Fruit fly (Drosophila melanogaster) whole organism, prepupa: ENCODE data around the gene CG7362.

Experiments
- CG11294 ChIP-seq: fragments of 200-800 bp; sonication (Bioruptor generic); IDR thresholded peaks from 2 replicates; pipeline ENCODE4 v1.3.6; 2022; ENCODE audit warnings: missing biosample characterization, missing genetic modification characterization
- CG11762 ChIP-seq: fragments of 200-800 bp; sonication (Bioruptor generic); optimal IDR thresholded peaks from 3 replicates; lab custom pipeline; 2016; ENCODE audit warnings: missing biosample characterization, missing genetic modification characterization; ENCODE audit not compliant: insufficient read depth
- CG11902 ChIP-seq: fragments of 200-800 bp; sonication (Bioruptor generic); optimal IDR thresholded peaks from 3 replicates; lab custom pipeline; 2016; ENCODE audit warnings: missing biosample characterization, missing genetic modification characterization
- CG15336 ChIP-seq: fragments of 200-800 bp; sonication (Bioruptor generic); IDR thresholded peaks from 2 replicates; pipeline ENCODE4 v1.3.6; 2022; ENCODE audit warnings: missing biosample characterization, missing genetic modification characterization
- CG1621 ChIP-seq: fragments of 200-800 bp; sonication (Bioruptor generic); optimal IDR thresholded peaks from 3 replicates; lab custom pipeline; 2018; ENCODE audit warnings: missing biosample characterization, mild to moderate bottlenecking, missing genetic modification characterization
- CG3032 ChIP-seq: fragments of 200-800 bp; optimal IDR thresholded peaks from 2 replicates; lab custom pipeline; 2019; ENCODE audit warnings: missing biosample characterization, mild to moderate bottlenecking, missing genetic modification characterization, moderate library complexity
- CG31627 ChIP-seq: fragments of 200-800 bp; sonication (Bioruptor generic); optimal IDR thresholded peaks from 3 replicates; lab custom pipeline; 2016; ENCODE audit warnings: missing biosample characterization, missing genetic modification characterization
- CG34406 ChIP-seq: fragments of 200-800 bp; sonication (Bioruptor generic); optimal IDR thresholded peaks from 3 replicates; lab custom pipeline; 2016; ENCODE audit warnings: missing biosample characterization, missing genetic modification characterization
- CG3919 ChIP-seq: fragments of 200-800 bp; sonication (Bioruptor generic); optimal IDR thresholded peaks from 3 replicates; lab custom pipeline; 2016; ENCODE audit warnings: missing biosample characterization, missing genetic modification characterization
- CG4318 ChIP-seq: fragments of 200-800 bp; sonication (Bioruptor generic); optimal IDR thresholded peaks from 3 replicates; lab custom pipeline; 2017; ENCODE audit warnings: missing biosample characterization, mild to moderate bottlenecking, missing genetic modification characterization
- CG6163 ChIP-seq: fragments of 200-800 bp; sonication (Bioruptor generic); IDR thresholded peaks from 3 replicates; pipeline ENCODE4 v1.3.6; 2022; ENCODE audit warnings: missing biosample characterization, missing genetic modification characterization
- CG6792 ChIP-seq: fragments of 200-800 bp; sonication (Bioruptor generic); optimal IDR thresholded peaks from 3 replicates; lab custom pipeline; 2016; ENCODE audit warnings: missing biosample characterization, missing genetic modification characterization
- CG6808 ChIP-seq: fragments of 200-800 bp; sonication (Bioruptor generic); optimal IDR thresholded peaks from 3 replicates; lab custom pipeline; 2017; ENCODE audit warnings: missing biosample characterization, missing genetic modification characterization, mild to moderate bottlenecking, moderate library complexity, missing genetic modification reagents
- CG6854 ChIP-seq: fragments of 200-800 bp; sonication (Bioruptor generic); optimal IDR thresholded peaks from 2 replicates; lab custom pipeline; 2017; ENCODE audit warnings: missing biosample characterization, mild to moderate bottlenecking, missing genetic modification characterization
- CG7368 ChIP-seq: fragments of 200-800 bp; sonication (Bioruptor generic); optimal IDR thresholded peaks from 3 replicates; lab custom pipeline; 2016; ENCODE audit warnings: missing biosample characterization, missing genetic modification characterization
- CG8319 ChIP-seq: fragments of 200-800 bp; sonication (Bioruptor generic); optimal IDR thresholded peaks from 3 replicates; lab custom pipeline; 2016; ENCODE audit warnings: missing biosample characterization, missing genetic modification characterization
- CG8632 ChIP-seq: fragments of 200-800 bp; sonication (Bioruptor generic); optimal IDR thresholded peaks from 3 replicates; lab custom pipeline; 2016; ENCODE audit warnings: missing biosample characterization, missing genetic modification characterization
- Eip75B ChIP-seq: fragments of 200-800 bp; sonication (Bioruptor generic); optimal IDR thresholded peaks from 3 replicates; lab custom pipeline; 2016; ENCODE audit warnings: missing biosample characterization, missing genetic modification characterization
- Eip93F ChIP-seq: fragments of 200-800 bp; sonication (Bioruptor generic); optimal IDR thresholded peaks from 2 replicates; lab custom pipeline; 2016; ENCODE audit warnings: missing biosample characterization, mild to moderate bottlenecking, missing genetic modification characterization
- Ets21C ChIP-seq: fragments of 200-800 bp; sonication (Bioruptor generic); optimal IDR thresholded peaks from 3 replicates; lab custom pipeline; 2016; ENCODE audit warnings: missing biosample characterization, missing genetic modification characterization
- Ets96B ChIP-seq: fragments of 200-800 bp; optimal IDR thresholded peaks from 2 replicates; lab custom pipeline; 2019; ENCODE audit warnings: missing biosample characterization, mild to moderate bottlenecking, missing genetic modification characterization, moderate library complexity
- Gug ChIP-seq: fragments of 200-800 bp; sonication (Bioruptor generic); IDR thresholded peaks from 2 replicates; pipeline ENCODE4 v1.3.6; 2022; ENCODE audit warnings: missing biosample characterization, missing genetic modification characterization
- Hr38 ChIP-seq: sonication (Bioruptor generic); optimal IDR thresholded peaks from 2 replicates; lab custom pipeline; 2016; ENCODE audit warnings: missing biosample characterization, missing genetic modification characterization
- Hr39 ChIP-seq: fragments of 200-800 bp; sonication (Bioruptor generic); optimal IDR thresholded peaks from 2 replicates; lab custom pipeline; 2016; ENCODE audit warnings: missing biosample characterization, missing genetic modification characterization
- Hr4 ChIP-seq: fragments of 200-800 bp; sonication (Bioruptor generic); optimal IDR thresholded peaks from 3 replicates; lab custom pipeline; 2016; ENCODE audit warnings: missing biosample characterization, missing genetic modification characterization
- Lpt ChIP-seq: fragments of 200-800 bp; sonication (Bioruptor generic); optimal IDR thresholded peaks from 3 replicates; lab custom pipeline; 2016; ENCODE audit warnings: missing biosample characterization, missing genetic modification characterization
- OdsH ChIP-seq: fragments of 200-800 bp; sonication (Bioruptor generic); optimal IDR thresholded peaks from 3 replicates; lab custom pipeline; 2016; ENCODE audit warnings: missing biosample characterization, missing genetic modification characterization
- Smox ChIP-seq: fragments of 200-800 bp; sonication (Bioruptor generic); optimal IDR thresholded peaks from 3 replicates; lab custom pipeline; 2016; ENCODE audit warnings: missing biosample characterization, missing genetic modification characterization
- Sox102F ChIP-seq: fragments of 200-800 bp; sonication (Bioruptor generic); optimal IDR thresholded peaks from 2 replicates; lab custom pipeline; 2016; ENCODE audit warnings: missing biosample characterization, mild to moderate bottlenecking, missing genetic modification characterization
- Sox15 ChIP-seq: fragments of 200-800 bp; sonication (Bioruptor generic); optimal IDR thresholded peaks from 3 replicates; lab custom pipeline; 2016; ENCODE audit warnings: missing biosample characterization, missing genetic modification characterization
- cyc ChIP-seq: fragments of 200-800 bp; sonication (Bioruptor generic); optimal IDR thresholded peaks from 3 replicates; lab custom pipeline; 2016; ENCODE audit warnings: missing biosample characterization, missing genetic modification characterization
- dsx ChIP-seq: fragments of 200-800 bp; optimal IDR thresholded peaks from 3 replicates; lab custom pipeline; 2019; ENCODE audit warnings: missing biosample characterization, mild to moderate bottlenecking, missing genetic modification characterization, moderate library complexity; ENCODE audit not compliant: poor library complexity, severe bottlenecking
- eg ChIP-seq: fragments of 200-800 bp; sonication (Bioruptor generic); IDR thresholded peaks from 3 replicates; pipeline ENCODE4 v1.3.6; 2022; ENCODE audit warnings: missing biosample characterization, missing genetic modification characterization
- lz ChIP-seq: fragments of 200-800 bp; sonication (Bioruptor generic); optimal IDR thresholded peaks from 3 replicates; lab custom pipeline; 2016; ENCODE audit warnings: missing biosample characterization, missing genetic modification characterization
- pdm3 ChIP-seq: fragments of 200-800 bp; sonication (Bioruptor generic); optimal IDR thresholded peaks from 3 replicates; lab custom pipeline; 2016; ENCODE audit warnings: missing biosample characterization, missing genetic modification characterization
- salr ChIP-seq, 2 experiments: fragments of 200-800 bp; sonication (Bioruptor generic); optimal IDR thresholded peaks; 3 replicates each; lab custom pipeline; 2016 to 2018; ENCODE audit warnings: missing biosample characterization in 2 of 2, missing genetic modification characterization in 2 of 2, mild to moderate bottlenecking in 1 of 2
- svp ChIP-seq: fragments of 200-800 bp; sonication (Bioruptor generic); peaks from one replicate; lab custom pipeline; 2016; ENCODE audit warnings: missing biosample characterization, missing genetic modification characterization

CG7362 gene

dm6 chr3R:14740658-14741191 lies 13.5 kb downstream of the CG7362 start (continued):
- TF ChIP-seq cyc (peak; percentile 63), CG11762 (GFP tag; lab: Kevin White, UChicago) (no peak), CG8319 (GFP tag; lab: Kevin White, UChicago) (peak; percentile 17), Gug (GFP tag; lab: Robert Waterston, UW) (no peak), Eip75B (GFP tag; lab: Kevin White, UChicago) (peak; percentile 57), Ets21C (no peak), lz (GFP tag; lab: Kevin White, UChicago) (peak; percentile 62), Eip93F (GFP tag; lab: Kevin White, UChicago) (peak; percentile 12), eg (GFP tag; lab: Robert Waterston, UW) (peak; percentile 62), Ets96B (peak; percentile 7), CG4318 (GFP tag; lab: Kevin White, UChicago) (no peak), CG3032 (tag; lab: Kevin White, UChicago) (peak; percentile 34), CG6854 (GFP tag; lab: Kevin White, UChicago) (peak; percentile 66), CG6792 (peak; percentile 18), CG7368 (GFP tag; lab: Kevin White, UChicago) (peak; percentile 51), Hr4 (GFP tag; lab: Kevin White, UChicago) (peak; percentile 45)

dm6 chr3R:14740253-14740522 lies 14.1 kb downstream of the CG7362 start:
- no peak for TF ChIP-seq Hr38 (GFP tag; lab: Kevin White, UChicago)
- no peak for TF ChIP-seq svp (GFP tag; lab: Kevin White, UChicago)
- TF ChIP-seq CG8632 (GFP tag; lab: Kevin White, UChicago) = no peak
- TF ChIP-seq OdsH (GFP tag; lab: Kevin White, UChicago) = no peak
- TF ChIP-seq CG11294 = no peak
- no peak for TF ChIP-seq Hr39 (GFP tag; lab: Kevin White, UChicago)
- TF ChIP-seq pdm3 = no peak
- TF ChIP-seq Sox15 (GFP tag; lab: Kevin White, UChicago) = no peak
- TF ChIP-seq CG34406 (GFP tag; lab: Kevin White, UChicago) = no peak
- TF ChIP-seq salr (GFP tag; optimal IDR thresholded peaks at IDR 0.05; lab: Kevin White, UChicago) = no peak
- TF ChIP-seq CG6808 (GFP tag; lab: Kevin White, UChicago) = no peak
- no peak for TF ChIP-seq CG31627 (GFP tag; lab: Kevin White, UChicago)
- TF ChIP-seq Sox102F (GFP tag; lab: Kevin White, UChicago) = no peak
- TF ChIP-seq CG3032 (tag; lab: Kevin White, UChicago) = no peak
- no peak for TF ChIP-seq dsx (GFP tag; lab: Kevin White, UChicago)
- no peak for TF ChIP-seq Lpt (GFP tag; lab: Kevin White, UChicago)
- no peak for TF ChIP-seq CG6854 (GFP tag; lab: Kevin White, UChicago)
- no peak for TF ChIP-seq Smox
- TF ChIP-seq CG11902 = no peak

- TF ChIP-seq CG3919 (GFP tag; lab: Kevin White, UChicago) (peak; percentile 7), CG1621 (tag; lab: Kevin White, UChicago) (peak; percentile 83), Ets21C (no peak), svp (GFP tag; lab: Kevin White, UChicago) (no peak), CG15336 (0 out of 2 replicates have a peak, but pooled peaks have one; percentile 25), CG6163 (peak; percentile 40; the same call in 1 of the 3 replicates)
These were observed 14.6 kb downstream of the CG7362 start for dm6 chr3R:14739501-14740252.
